Worm (Caenorhabditis elegans): Measurements from ENCODE around the gene K10F12.7.

ce11 chrIII:347351-347750 lies 35.0 kb downstream of the K10F12.7 start:
- TF ChIP-seq C38D4.7 (GFP tag; optimal IDR thresholded peaks at IDR 0.05) (no peak), ama-1 (optimal IDR thresholded peaks at IDR 0.05) (no peak), ceh-9 (tag; optimal IDR thresholded peaks at IDR 0.05) (no peak), ets-4 (tag; optimal IDR thresholded peaks at IDR 0.05) (no peak)

All from whole organism, late embryonic.